Fruit fly (Drosophila melanogaster) whole organism, embryonic: ENCODE results near the gene HIP-R.

Source experiments
- BEAF-32 ChIP-seq: fragments of 200-800 bp; sonication (Bioruptor generic); optimal IDR thresholded peaks from 3 replicates; lab custom pipeline; 2017; ENCODE audit warnings: missing biosample characterization, missing genetic modification characterization, mild to moderate bottlenecking, moderate library complexity, missing genetic modification reagents
- Bdp1 ChIP-seq: fragments of 200-800 bp; sonication (Bioruptor generic); optimal IDR thresholded peaks from 3 replicates; lab custom pipeline; 2016; ENCODE audit warnings: missing biosample characterization, missing genetic modification characterization
- CG1024 ChIP-seq: fragments of 200-800 bp; sonication (Bioruptor generic); IDR thresholded peaks from 2 replicates; pipeline ENCODE4 v1.3.6; 2022; ENCODE audit warnings: missing biosample characterization, missing genetic modification characterization
- CG10431 ChIP-seq: fragments of 200-800 bp; sonication (Bioruptor generic); optimal IDR thresholded peaks from 3 replicates; lab custom pipeline; 2018; ENCODE audit warnings: missing biosample characterization, mild to moderate bottlenecking, missing genetic modification characterization
- CG10979 ChIP-seq: fragments of 200-800 bp; sonication (Bioruptor generic); optimal IDR thresholded peaks from 2 replicates; lab custom pipeline; 2018; ENCODE audit warnings: missing biosample characterization, mild to moderate bottlenecking, missing genetic modification characterization, moderate library complexity
- CG11247 ChIP-seq: fragments of 200-800 bp; sonication (Bioruptor generic); IDR thresholded peaks from 2 replicates; pipeline ENCODE4 v1.3.6; 2022; ENCODE audit warnings: missing biosample characterization, missing genetic modification characterization
- CG11456 ChIP-seq: fragments of 200-800 bp; sonication (Bioruptor generic); IDR thresholded peaks from 3 replicates; pipeline ENCODE4 v1.3.6; 2022; ENCODE audit warnings: missing biosample characterization, missing genetic modification characterization
- CG17186 ChIP-seq: fragments of 200-800 bp; sonication (Bioruptor generic); optimal IDR thresholded peaks from 3 replicates; lab custom pipeline; 2017; ENCODE audit warnings: missing biosample characterization, missing genetic modification reagents, missing genetic modification characterization
- CG17328 ChIP-seq: fragments of 200-800 bp; sonication (Bioruptor generic); IDR thresholded peaks from 2 replicates; pipeline ENCODE4 v1.3.6; 2022; ENCODE audit warnings: missing biosample characterization, missing genetic modification characterization
- CG17359 ChIP-seq: fragments of 200-800 bp; sonication (Bioruptor generic); optimal IDR thresholded peaks from 3 replicates; lab custom pipeline; 2018; ENCODE audit warnings: missing biosample characterization, mild to moderate bottlenecking, missing genetic modification characterization, moderate library complexity
- CG17361 ChIP-seq: fragments of 200-800 bp; sonication (Bioruptor generic); IDR thresholded peaks from 3 replicates; pipeline ENCODE4 v1.3.6; 2022; ENCODE audit warnings: missing biosample characterization, missing genetic modification characterization
- CG17612 ChIP-seq: fragments of 200-800 bp; sonication (Bioruptor generic); IDR thresholded peaks from 2 replicates; pipeline ENCODE4 v1.3.6; 2022; ENCODE audit warnings: missing biosample characterization, missing genetic modification characterization
- CG17912 ChIP-seq: fragments of 200-800 bp; sonication (Bioruptor generic); optimal IDR thresholded peaks from 2 replicates; lab custom pipeline; 2018; ENCODE audit warnings: missing biosample characterization, mild to moderate bottlenecking, missing genetic modification characterization
- CG30020 ChIP-seq: fragments of 200-800 bp; optimal IDR thresholded peaks from 2 replicates; lab custom pipeline; 2019; ENCODE audit warnings: missing biosample characterization, mild to moderate bottlenecking, missing genetic modification characterization, moderate library complexity
- CG34224 ChIP-seq: fragments of 200-800 bp; sonication (Bioruptor generic); IDR thresholded peaks from 3 replicates; pipeline ENCODE4 v1.3.6; 2022; ENCODE audit warnings: missing biosample characterization, missing genetic modification characterization; ENCODE audit not compliant: partially characterized antibody
- CG34422 ChIP-seq: fragments of 200-800 bp; sonication (Bioruptor generic); IDR thresholded peaks from 3 replicates; pipeline ENCODE4 v1.3.6; 2022; ENCODE audit warnings: missing biosample characterization, missing genetic modification characterization
- CG3847 ChIP-seq: fragments of 200-800 bp; sonication (Bioruptor generic); IDR thresholded peaks from 2 replicates; pipeline ENCODE4 v1.3.6; 2022; ENCODE audit warnings: missing biosample characterization, missing genetic modification characterization
- CG4404 ChIP-seq: fragments of 200-800 bp; sonication (Bioruptor generic); IDR thresholded peaks from 2 replicates; pipeline ENCODE4 v1.3.6; 2022; ENCODE audit warnings: missing biosample characterization, missing genetic modification characterization
- CG7987 ChIP-seq: fragments of 200-800 bp; sonication (Bioruptor generic); optimal IDR thresholded peaks from 2 replicates; lab custom pipeline; 2018; ENCODE audit warnings: missing biosample characterization, mild to moderate bottlenecking, missing genetic modification characterization, moderate library complexity
- CG8944 ChIP-seq: fragments of 200-800 bp; sonication (Bioruptor generic); optimal IDR thresholded peaks from 3 replicates; lab custom pipeline; 2016; ENCODE audit warnings: missing biosample characterization, missing genetic modification characterization
- E2f2 ChIP-seq: fragments of 200-800 bp; sonication (Bioruptor generic); IDR thresholded peaks from 2 replicates; pipeline ENCODE4 v1.3.6; 2022; ENCODE audit warnings: missing biosample characterization, missing genetic modification characterization
- Ets97D ChIP-seq: fragments of 200-800 bp; sonication (Bioruptor generic); optimal IDR thresholded peaks from 3 replicates; lab custom pipeline; 2016; ENCODE audit warnings: missing biosample characterization, missing genetic modification characterization
- Fer2 ChIP-seq: fragments of 200-800 bp; sonication (Bioruptor generic); optimal IDR thresholded peaks from 2 replicates; lab custom pipeline; 2018; ENCODE audit warnings: missing biosample characterization, mild to moderate bottlenecking, missing genetic modification characterization, moderate library complexity
- HHEX ChIP-seq: fragments of 200-800 bp; sonication (Bioruptor generic); optimal IDR thresholded peaks from 3 replicates; lab custom pipeline; 2017; ENCODE audit warnings: missing biosample characterization, mild to moderate bottlenecking, missing genetic modification characterization, missing genetic modification reagents
- Hey ChIP-seq: fragments of 200-800 bp; sonication (Bioruptor generic); optimal IDR thresholded peaks from 3 replicates; lab custom pipeline; 2018; ENCODE audit warnings: missing biosample characterization, mild to moderate bottlenecking, missing genetic modification characterization
- Lhr ChIP-seq: fragments of 200-800 bp; sonication (Bioruptor generic); optimal IDR thresholded peaks from 3 replicates; lab custom pipeline; 2017; ENCODE audit warnings: mild to moderate bottlenecking, missing biosample characterization, missing genetic modification reagents, missing genetic modification characterization
- Myb ChIP-seq: fragments of 200-800 bp; sonication (Bioruptor generic); optimal IDR thresholded peaks from 2 replicates; lab custom pipeline; 2016; ENCODE audit warnings: missing biosample characterization, missing genetic modification characterization
- Scr ChIP-seq: fragments of 200-800 bp; sonication (Bioruptor generic); IDR thresholded peaks from 2 replicates; pipeline ENCODE4 v1.3.6; 2022; ENCODE audit warnings: missing biosample characterization, missing genetic modification characterization; ENCODE audit not compliant: partially characterized antibody
- ash1 ChIP-seq: fragments of 200-800 bp; sonication (Bioruptor generic); optimal IDR thresholded peaks from 2 replicates; lab custom pipeline; 2018; ENCODE audit warnings: missing biosample characterization, mild to moderate bottlenecking, missing genetic modification characterization
- az2 ChIP-seq: fragments of 200-800 bp; sonication (Bioruptor generic); optimal IDR thresholded peaks from 3 replicates; lab custom pipeline; 2016; ENCODE audit warnings: missing biosample characterization, missing genetic modification characterization
- chinmo ChIP-seq: fragments of 200-800 bp; sonication (Bioruptor generic); IDR thresholded peaks from 4 replicates; pipeline ENCODE4 v1.3.6; 2022; ENCODE audit warnings: missing biosample characterization, missing genetic modification characterization; ENCODE audit not compliant: partially characterized antibody
- corto ChIP-seq: fragments of 200-800 bp; sonication (Bioruptor generic); optimal IDR thresholded peaks from 2 replicates; lab custom pipeline; 2016; ENCODE audit warnings: missing biosample characterization, mild to moderate bottlenecking, missing genetic modification characterization, moderate library complexity
- da ChIP-seq: fragments of 200-800 bp; sonication (Bioruptor generic); optimal IDR thresholded peaks from 2 replicates; lab custom pipeline; 2016; ENCODE audit warnings: missing biosample characterization, missing genetic modification characterization
- ham ChIP-seq: fragments of 200-800 bp; sonication (Bioruptor generic); IDR thresholded peaks from 2 replicates; pipeline ENCODE4 v1.3.6; 2022; ENCODE audit warnings: missing biosample characterization, missing genetic modification characterization
- insv ChIP-seq, 2 experiments: fragments of 200-800 bp; sonication (Bioruptor generic); optimal IDR thresholded peaks; 3 replicates each; lab custom pipeline; 2016 to 2018; ENCODE audit warnings: missing biosample characterization in 2 of 2, missing genetic modification characterization in 2 of 2
- kah ChIP-seq: fragments of 200-800 bp; sonication (Bioruptor generic); optimal IDR thresholded peaks from 2 replicates; lab custom pipeline; 2018; ENCODE audit warnings: missing biosample characterization, mild to moderate bottlenecking, missing genetic modification characterization
- lilli ChIP-seq: fragments of 200-800 bp; sonication (Bioruptor generic); optimal IDR thresholded peaks from 3 replicates; lab custom pipeline; 2016; ENCODE audit warnings: missing biosample characterization, missing genetic modification characterization
- lola ChIP-seq, 3 experiments: fragments of >200 bp in 2 of 3; fragments of 200-800 bp in 1 of 3; sonication (Bioruptor generic) in 1 of 3; optimal IDR thresholded peaks; 2 replicates each; lab custom pipeline; 2017 to 2019; ENCODE audit warnings: missing biosample characterization in 3 of 3, missing genetic modification characterization in 3 of 3, mild to moderate bottlenecking in 1 of 3, moderate library complexity in 1 of 3
- lov ChIP-seq, 2 experiments: fragments of 200-800 bp in 1 of 2; fragments of >200 bp in 1 of 2; sonication (Bioruptor generic) in 1 of 2; IDR thresholded peaks in 1 of 2; optimal IDR thresholded peaks in 1 of 2; 2 replicates in 1 of 2; 3 replicates in 1 of 2; pipeline versions ENCODE4 v1.3.6 to Lab custom; 2017 to 2022; ENCODE audit warnings: missing biosample characterization in 1 of 2, missing genetic modification characterization in 1 of 2
- otp ChIP-seq: fragments of 200-800 bp; sonication (Bioruptor generic); IDR thresholded peaks from 3 replicates; pipeline ENCODE4, ENCODE4 v1.3.6; 2022; ENCODE audit warnings: missing biosample characterization, missing genetic modification characterization
- p53 ChIP-seq: fragments of 200-800 bp; sonication (Bioruptor generic); optimal IDR thresholded peaks from 2 replicates; lab custom pipeline; 2016; ENCODE audit warnings: missing biosample characterization, missing genetic modification characterization
- pfk ChIP-seq: fragments of 200-800 bp; sonication (Bioruptor generic); optimal IDR thresholded peaks from 2 replicates; lab custom pipeline; 2018; ENCODE audit warnings: missing biosample characterization, mild to moderate bottlenecking, missing genetic modification characterization, moderate library complexity
- pum ChIP-seq: fragments of 200-800 bp; sonication (Bioruptor generic); optimal IDR thresholded peaks from 2 replicates; lab custom pipeline; 2016; ENCODE audit warnings: missing biosample characterization, missing genetic modification characterization
- tap ChIP-seq: fragments of 200-800 bp; optimal IDR thresholded peaks from 3 replicates; lab custom pipeline; 2019; ENCODE audit warnings: missing biosample characterization, mild to moderate bottlenecking, missing genetic modification characterization, moderate library complexity
- usp ChIP-seq: fragments of >200 bp; optimal IDR thresholded peaks from 2 replicates; lab custom pipeline; 2017; ENCODE audit warnings: missing biosample characterization, missing genetic modification characterization
- z ChIP-seq: fragments of 200-800 bp; sonication (Bioruptor generic); IDR thresholded peaks from 3 replicates; pipeline ENCODE4 v1.3.6; 2022; ENCODE audit warnings: missing biosample characterization, missing genetic modification characterization
- zen ChIP-seq: fragments of 200-800 bp; sonication (Bioruptor generic); optimal IDR thresholded peaks from 3 replicates; lab custom pipeline; 2018; ENCODE audit warnings: missing biosample characterization, mild to moderate bottlenecking, missing genetic modification characterization, moderate library complexity
- zfh2 ChIP-seq: fragments of 200-800 bp; sonication (Bioruptor generic); optimal IDR thresholded peaks from 2 replicates; lab custom pipeline; 2016; ENCODE audit warnings: missing biosample characterization, missing genetic modification characterization

HIP-R gene

DNA sequence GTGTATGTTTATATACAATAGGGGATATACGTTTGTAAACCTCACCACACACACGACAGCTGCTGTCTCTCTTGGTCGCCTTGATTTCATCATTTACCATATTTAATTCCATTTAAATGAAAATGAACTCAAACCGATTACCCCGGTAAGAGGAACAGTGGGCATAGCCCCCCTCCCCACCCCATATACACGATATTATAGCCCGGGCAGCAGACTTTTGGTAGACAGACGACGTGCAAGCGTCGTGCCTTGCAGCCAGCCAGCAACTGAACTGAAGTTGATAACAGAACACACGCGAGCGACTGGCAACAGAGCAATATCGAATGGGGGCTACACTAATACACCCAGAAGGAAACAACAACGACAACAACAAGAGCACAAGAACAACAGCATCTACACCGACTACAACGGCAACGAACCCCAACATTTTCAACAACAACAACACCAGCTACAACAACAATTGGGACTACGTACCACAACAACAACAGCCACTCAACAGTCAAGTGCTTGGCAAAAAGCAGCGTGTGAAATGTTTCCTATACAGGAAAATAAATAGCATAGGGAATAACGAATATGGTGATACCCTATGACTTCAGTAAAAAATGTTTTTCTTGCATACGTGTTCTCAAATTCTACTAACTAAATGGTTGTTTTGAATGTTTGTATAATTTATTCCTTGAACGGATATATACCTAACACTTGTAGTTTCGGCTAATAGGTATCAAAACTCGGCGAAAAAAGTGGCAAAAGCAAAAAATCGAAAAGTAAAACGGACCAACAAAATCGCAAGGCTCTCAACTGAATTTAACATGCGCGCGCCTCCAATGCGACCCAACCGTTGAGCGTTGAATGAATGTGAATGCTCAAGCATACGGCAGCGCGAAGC, 46.5 kb upstream of the HIP-R start (continued):
- peak; percentile 73 for TF ChIP-seq pum (GFP tag; lab: Kevin White, UChicago)
- TF ChIP-seq lilli (GFP tag; lab: Kevin White, UChicago) = peak; percentile 83
- TF ChIP-seq pfk (GFP tag; lab: Kevin White, UChicago) = no peak
- TF ChIP-seq da = peak; percentile 7
- TF ChIP-seq BEAF-32 (GFP tag; lab: Kevin White, UChicago) = no peak
- peak; percentile 84 for TF ChIP-seq CG11456 (GFP tag; lab: Robert Waterston, UW)
- no peak for TF ChIP-seq CG34224 (GFP tag; lab: Robert Waterston, UW)
- peak; percentile 85 for TF ChIP-seq corto (GFP tag; lab: Kevin White, UChicago)
- TF ChIP-seq zfh2 (GFP tag; lab: Kevin White, UChicago) = peak; percentile 71
- TF ChIP-seq p53 = peak; percentile 44
- no peak for TF ChIP-seq CG7987 (GFP tag; lab: Kevin White, UChicago)
- peak; percentile 76 for TF ChIP-seq CG3847
- TF ChIP-seq CG4404 (GFP tag; lab: Robert Waterston, UW) = peak; percentile 70
- peak; percentile 49 for TF ChIP-seq E2f2 (GFP tag; lab: Robert Waterston, UW)
- no peak for TF ChIP-seq Scr (GFP tag; lab: Robert Waterston, UW)
- peak; percentile 85 for TF ChIP-seq CG17328 (GFP tag; lab: Robert Waterston, UW)
- TF ChIP-seq az2 (GFP tag; lab: Kevin White, UChicago) = peak; percentile 74
- TF ChIP-seq Myb = peak; percentile 75
- TF ChIP-seq CG17912 (GFP tag; lab: Kevin White, UChicago) = no peak
- TF ChIP-seq kah (GFP tag; lab: Kevin White, UChicago) = no peak
- TF ChIP-seq ham (GFP tag; lab: Robert Waterston, UW) = peak; percentile 55
- TF ChIP-seq CG30020 (tag; lab: Kevin White, UChicago) = no peak
- peak; percentile 87 for TF ChIP-seq CG17359 (tag; lab: Kevin White, UChicago)
- peak; percentile 64; the same call in 1 of the 3 replicates for TF ChIP-seq z
- peak; percentile 57 for TF ChIP-seq Ets97D
- peak; percentile 99 for TF ChIP-seq chinmo (GFP tag; lab: Robert Waterston, UW)
- no peak for TF ChIP-seq CG17186 (GFP tag; lab: Kevin White, UChicago)
- peak; percentile 63 for TF ChIP-seq Bdp1 (GFP tag; lab: Kevin White, UChicago)
- TF ChIP-seq ash1 (GFP tag; lab: Kevin White, UChicago) = no peak
- TF ChIP-seq lola (GFP tag; optimal IDR thresholded peaks at IDR 0.05; lab: Kevin White, UChicago) = peak in 1 of 3 experiments; percentile 49
- TF ChIP-seq CG34422 = peak; percentile 17
- no peak for TF ChIP-seq usp (GFP tag; lab: Kevin White, UChicago)
- peak; percentile 67 for TF ChIP-seq CG11247 (GFP tag; lab: Robert Waterston, UW)
- peak; percentile 77 for TF ChIP-seq CG10979
- TF ChIP-seq CG17361 (GFP tag; lab: Robert Waterston, UW) = no peak; the same call in 2 of the 3 replicates
- no peak for TF ChIP-seq CG10431 (GFP tag; lab: Kevin White, UChicago)
- peak; percentile 76 for TF ChIP-seq CG8944
- TF ChIP-seq tap = peak; percentile 67
- peak; percentile 17 for TF ChIP-seq Lhr (GFP tag; lab: Kevin White, UChicago)
- peak; percentile 78 for TF ChIP-seq CG17612 (GFP tag; lab: Robert Waterston, UW)
- TF ChIP-seq lov (optimal IDR thresholded peaks at IDR 0.05; lab: Kevin White, UChicago) = no peak
- peak; percentile 48; the same call in 1 of the 3 replicates for TF ChIP-seq lov (GFP tag; IDR thresholded peaks at IDR 0.05; lab: Robert Waterston, UW)
- TF ChIP-seq Hey = peak; percentile 49
- peak; percentile 53 for TF ChIP-seq zen (tag; lab: Kevin White, UChicago)
- TF ChIP-seq Fer2 (tag; lab: Kevin White, UChicago) = peak; percentile 62
- TF ChIP-seq CG1024 (GFP tag; lab: Robert Waterston, UW) = peak; percentile 59
- TF ChIP-seq otp (GFP tag; lab: Robert Waterston, UW) = peak; percentile 74
- peak; percentile 82 for TF ChIP-seq HHEX (GFP tag; lab: Kevin White, UChicago)
- TF ChIP-seq insv (GFP tag; optimal IDR thresholded peaks at IDR 0.05; lab: Kevin White, UChicago) = no peak
